Fruit fly (Drosophila melanogaster) whole organism, embryonic: Measurements from ENCODE around the gene CG10301.

Experiments
- Asciz ChIP-seq: fragments of 200-800 bp; sonication (Bioruptor generic); optimal IDR thresholded peaks from 2 replicates; lab custom pipeline; 2017; ENCODE audit warnings: missing biosample characterization, mild to moderate bottlenecking, missing genetic modification characterization, missing genetic modification reagents
- Atf6 ChIP-seq: fragments of 200-800 bp; sonication (Bioruptor generic); IDR thresholded peaks from 2 replicates; pipeline ENCODE4 v1.3.6; 2022; ENCODE audit warnings: missing biosample characterization, missing genetic modification characterization
- B-H1 ChIP-seq: fragments of 200-800 bp; sonication (Bioruptor generic); IDR thresholded peaks from 3 replicates; pipeline ENCODE4 v1.3.6; 2022; ENCODE audit warnings: missing biosample characterization, missing genetic modification characterization
- CG10431 ChIP-seq: fragments of 200-800 bp; sonication (Bioruptor generic); optimal IDR thresholded peaks from 3 replicates; lab custom pipeline; 2018; ENCODE audit warnings: missing biosample characterization, mild to moderate bottlenecking, missing genetic modification characterization
- CG11085 ChIP-seq: fragments of 200-800 bp; sonication (Bioruptor generic); IDR thresholded peaks from 2 replicates; pipeline ENCODE4 v1.3.6; 2022; ENCODE audit warnings: missing biosample characterization, missing genetic modification characterization
- CG11723 ChIP-seq: fragments of 200-800 bp; sonication (Bioruptor generic); optimal IDR thresholded peaks from 2 replicates; lab custom pipeline; 2017; ENCODE audit warnings: missing biosample characterization, mild to moderate bottlenecking, missing genetic modification characterization
- CG12391 ChIP-seq: fragments of 200-800 bp; sonication (Bioruptor generic); optimal IDR thresholded peaks from 3 replicates; lab custom pipeline; 2018; ENCODE audit warnings: missing biosample characterization, mild to moderate bottlenecking, missing genetic modification characterization, moderate library complexity
- CG14667 ChIP-seq: fragments of 200-800 bp; sonication (Bioruptor generic); IDR thresholded peaks from 2 replicates; pipeline ENCODE4 v1.3.6; 2022; ENCODE audit warnings: missing biosample characterization, missing genetic modification characterization
- CG15601 ChIP-seq: fragments of 200-800 bp; sonication (Bioruptor generic); optimal IDR thresholded peaks from 3 replicates; lab custom pipeline; 2019; ENCODE audit warnings: missing biosample characterization, mild to moderate bottlenecking, missing genetic modification characterization, moderate library complexity
- CG1603 ChIP-seq: fragments of 200-800 bp; sonication (Bioruptor generic); optimal IDR thresholded peaks from 2 replicates; lab custom pipeline; 2019; ENCODE audit warnings: missing biosample characterization, mild to moderate bottlenecking, missing genetic modification characterization, moderate library complexity
- CG17186 ChIP-seq: fragments of 200-800 bp; sonication (Bioruptor generic); optimal IDR thresholded peaks from 3 replicates; lab custom pipeline; 2017; ENCODE audit warnings: missing biosample characterization, missing genetic modification reagents, missing genetic modification characterization
- CG18262 ChIP-seq: fragments of 200-800 bp; optimal IDR thresholded peaks from 3 replicates; lab custom pipeline; 2019; ENCODE audit warnings: missing biosample characterization, mild to moderate bottlenecking, missing genetic modification characterization, moderate library complexity
- CG31224 ChIP-seq: fragments of 200-800 bp; sonication (Bioruptor generic); IDR thresholded peaks from 2 replicates; pipeline ENCODE4 v1.3.6; 2022; ENCODE audit warnings: missing biosample characterization, missing genetic modification characterization
- CG3281 ChIP-seq: fragments of 200-800 bp; sonication (Bioruptor generic); optimal IDR thresholded peaks from 3 replicates; lab custom pipeline; 2017; ENCODE audit warnings: missing biosample characterization, mild to moderate bottlenecking, missing genetic modification characterization
- CG34422 ChIP-seq: fragments of 200-800 bp; sonication (Bioruptor generic); IDR thresholded peaks from 3 replicates; pipeline ENCODE4 v1.3.6; 2022; ENCODE audit warnings: missing biosample characterization, missing genetic modification characterization
- CG4617 ChIP-seq: fragments of 200-800 bp; sonication (Bioruptor generic); optimal IDR thresholded peaks from 3 replicates; lab custom pipeline; 2016; ENCODE audit warnings: missing biosample characterization, missing genetic modification characterization, borderline replicate concordance
- CG9609 ChIP-seq: fragments of 200-800 bp; sonication (Bioruptor generic); optimal IDR thresholded peaks from 3 replicates; lab custom pipeline; 2016; ENCODE audit warnings: missing biosample characterization, missing genetic modification characterization
- CoRest ChIP-seq: fragments of 200-800 bp; sonication (Bioruptor generic); optimal IDR thresholded peaks from 3 replicates; lab custom pipeline; 2018; ENCODE audit warnings: missing biosample characterization, mild to moderate bottlenecking, missing genetic modification characterization, moderate library complexity
- D19A ChIP-seq: fragments of 200-800 bp; optimal IDR thresholded peaks from 3 replicates; lab custom pipeline; 2019; ENCODE audit warnings: missing biosample characterization, mild to moderate bottlenecking, missing genetic modification characterization, moderate library complexity
- Dll ChIP-seq: fragments of 200-800 bp; sonication (Bioruptor generic); IDR thresholded peaks from 4 replicates; pipeline ENCODE4 v1.3.6; 2022; ENCODE audit warnings: missing biosample characterization, missing genetic modification characterization; ENCODE audit not compliant: partially characterized antibody
- Dref ChIP-seq: fragments of 200-800 bp; sonication (Bioruptor generic); IDR thresholded peaks from 2 replicates; pipeline ENCODE4 v1.3.6; 2022; ENCODE audit warnings: missing biosample characterization, missing genetic modification characterization
- E2f2 ChIP-seq: fragments of 200-800 bp; sonication (Bioruptor generic); IDR thresholded peaks from 2 replicates; pipeline ENCODE4 v1.3.6; 2022; ENCODE audit warnings: missing biosample characterization, missing genetic modification characterization
- Fer1 ChIP-seq: fragments of 200-800 bp; sonication (Bioruptor generic); optimal IDR thresholded peaks from 2 replicates; lab custom pipeline; 2017; ENCODE audit warnings: missing biosample characterization, mild to moderate bottlenecking, missing genetic modification characterization
- GATAe ChIP-seq: fragments of 200-800 bp; sonication (Bioruptor generic); conservative IDR thresholded peaks from 2 replicates; pipeline ENCODE4 v1.3.6; 2022; ENCODE audit warnings: missing biosample characterization, missing genetic modification characterization
- Hey ChIP-seq: fragments of 200-800 bp; sonication (Bioruptor generic); optimal IDR thresholded peaks from 3 replicates; lab custom pipeline; 2018; ENCODE audit warnings: missing biosample characterization, mild to moderate bottlenecking, missing genetic modification characterization
- Hsf ChIP-seq: fragments of 200-800 bp; sonication (Bioruptor generic); optimal IDR thresholded peaks from 3 replicates; lab custom pipeline; 2016; ENCODE audit warnings: missing biosample characterization, missing genetic modification characterization
- Med ChIP-seq: fragments of 200-800 bp; sonication (Bioruptor generic); peaks from one replicate; lab custom pipeline; 2016; ENCODE audit warnings: missing biosample characterization, missing genetic modification characterization, mild to moderate bottlenecking, inconsistent platforms, moderate library complexity
- Mes4 ChIP-seq: fragments of 200-800 bp; sonication (Bioruptor generic); optimal IDR thresholded peaks from 2 replicates; lab custom pipeline; 2016; ENCODE audit warnings: missing biosample characterization, missing genetic modification characterization
- Sox100B ChIP-seq: fragments of 200-800 bp; sonication (Bioruptor generic); optimal IDR thresholded peaks from 3 replicates; lab custom pipeline; 2018; ENCODE audit warnings: missing biosample characterization, mild to moderate bottlenecking, missing genetic modification characterization
- Taf1 ChIP-seq: fragments of 200-800 bp; sonication (Bioruptor generic); IDR thresholded peaks from 2 replicates; pipeline ENCODE4 v1.3.6; 2022; ENCODE audit warnings: missing biosample characterization, missing genetic modification characterization
- Tbp ChIP-seq: fragments of >200 bp; optimal IDR thresholded peaks from 2 replicates; lab custom pipeline; 2018; ENCODE audit warnings: missing biosample characterization, missing genetic modification characterization
- Xbp1 ChIP-seq: fragments of 200-800 bp; sonication (Bioruptor generic); optimal IDR thresholded peaks from 3 replicates; lab custom pipeline; 2016; ENCODE audit warnings: missing biosample characterization, mild to moderate bottlenecking, missing genetic modification characterization
- YL-1 ChIP-seq: fragments of 200-800 bp; sonication (Bioruptor generic); optimal IDR thresholded peaks from 3 replicates; lab custom pipeline; 2017; ENCODE audit warnings: missing biosample characterization, mild to moderate bottlenecking, missing genetic modification characterization
- ac ChIP-seq: fragments of 200-800 bp; sonication (Bioruptor generic); optimal IDR thresholded peaks from 3 replicates; lab custom pipeline; 2017; ENCODE audit warnings: missing biosample characterization, mild to moderate bottlenecking, missing genetic modification characterization
- amos ChIP-seq: fragments of 200-800 bp; sonication (Bioruptor generic); IDR thresholded peaks from 2 replicates; pipeline ENCODE4 v1.3.6; 2022; ENCODE audit warnings: missing biosample characterization, missing genetic modification characterization; ENCODE audit not compliant: partially characterized antibody
- bigmax ChIP-seq: fragments of 200-800 bp; sonication (Bioruptor generic); optimal IDR thresholded peaks from 2 replicates; lab custom pipeline; 2018; ENCODE audit warnings: missing biosample characterization, mild to moderate bottlenecking, missing genetic modification characterization
- bsh ChIP-seq, 2 experiments: fragments of 200-800 bp; sonication (Bioruptor generic); optimal IDR thresholded peaks; 2 replicates each; lab custom pipeline; 2017 to 2018; ENCODE audit warnings: mild to moderate bottlenecking in 2 of 2, missing biosample characterization in 2 of 2, missing genetic modification characterization in 2 of 2, moderate library complexity in 1 of 2
- cas ChIP-seq: fragments of 200-800 bp; sonication (Bioruptor generic); IDR thresholded peaks from 2 replicates; pipeline ENCODE4 v1.3.6; 2022; ENCODE audit warnings: missing biosample characterization, missing genetic modification characterization
- da ChIP-seq: fragments of 200-800 bp; sonication (Bioruptor generic); optimal IDR thresholded peaks from 2 replicates; lab custom pipeline; 2016; ENCODE audit warnings: missing biosample characterization, missing genetic modification characterization
- emc ChIP-seq: fragments of 200-800 bp; sonication (Bioruptor generic); optimal IDR thresholded peaks from 2 replicates; lab custom pipeline; 2016; ENCODE audit warnings: missing biosample characterization, missing genetic modification characterization
- fru ChIP-seq: fragments of >200 bp; optimal IDR thresholded peaks from 2 replicates; lab custom pipeline; 2017
- luna ChIP-seq: fragments of 200-800 bp; sonication (Bioruptor generic); optimal IDR thresholded peaks from 2 replicates; lab custom pipeline; 2016; ENCODE audit warnings: missing biosample characterization, missing genetic modification characterization
- nom ChIP-seq: fragments of 200-800 bp; sonication (Bioruptor generic); optimal IDR thresholded peaks from 2 replicates; lab custom pipeline; 2017; ENCODE audit warnings: missing biosample characterization, missing genetic modification characterization, mild to moderate bottlenecking, moderate library complexity, missing genetic modification reagents
- onecut ChIP-seq: fragments of 200-800 bp; sonication (Bioruptor generic); IDR thresholded peaks from 2 replicates; pipeline ENCODE4 v1.3.6; 2022; ENCODE audit warnings: missing biosample characterization, missing genetic modification characterization
- peb ChIP-seq: fragments of 200-800 bp; sonication (Bioruptor generic); IDR thresholded peaks from 2 replicates; pipeline ENCODE4 v1.3.6; 2022; ENCODE audit warnings: missing biosample characterization, missing genetic modification characterization
- pho ChIP-seq: fragments of 200-800 bp; sonication (Bioruptor generic); optimal IDR thresholded peaks from 2 replicates; lab custom pipeline; 2016; ENCODE audit warnings: missing biosample characterization, missing genetic modification characterization
- pita ChIP-seq: fragments of 200-800 bp; sonication (Bioruptor generic); optimal IDR thresholded peaks from 2 replicates; lab custom pipeline; 2017; ENCODE audit warnings: missing biosample characterization, mild to moderate bottlenecking, missing genetic modification characterization
- run ChIP-seq: fragments of 200-800 bp; sonication (Bioruptor generic); optimal IDR thresholded peaks from 3 replicates; lab custom pipeline; 2018; ENCODE audit warnings: missing biosample characterization, mild to moderate bottlenecking, missing genetic modification characterization
- stwl ChIP-seq: fragments of 200-800 bp; sonication (Bioruptor generic); optimal IDR thresholded peaks from 3 replicates; lab custom pipeline; 2018; ENCODE audit warnings: missing biosample characterization, mild to moderate bottlenecking, missing genetic modification characterization, moderate library complexity
- usp ChIP-seq: fragments of >200 bp; optimal IDR thresholded peaks from 2 replicates; lab custom pipeline; 2017; ENCODE audit warnings: missing biosample characterization, missing genetic modification characterization
- wor ChIP-seq: fragments of 200-800 bp; sonication (Bioruptor generic); IDR thresholded peaks from 2 replicates; pipeline ENCODE4 v1.3.6; 2022; ENCODE audit warnings: missing biosample characterization, missing genetic modification characterization
- zfh1 ChIP-seq: fragments of 200-800 bp; sonication (Bioruptor generic); IDR thresholded peaks from 3 replicates; pipeline ENCODE4 v1.3.6; 2022; ENCODE audit warnings: missing biosample characterization, missing genetic modification characterization

The CG10301 gene

dm6 chr3R:23726740-23727139, 16.8 kb downstream of the CG10301 start (continued):
- TF ChIP-seq CG9609 (GFP tag; lab: Kevin White, UChicago) = peak; percentile 43
- TF ChIP-seq Dll (GFP tag; lab: Robert Waterston, UW) = no peak
- TF ChIP-seq Sox100B (GFP tag; lab: Kevin White, UChicago) = peak; percentile 62
- peak; percentile 16 for TF ChIP-seq CG4617 (GFP tag; lab: Kevin White, UChicago)
- TF ChIP-seq usp (GFP tag; lab: Kevin White, UChicago) = no peak
- peak; percentile 1 for TF ChIP-seq luna
- TF ChIP-seq CG1603 = peak; percentile 51
- peak; percentile 91 for TF ChIP-seq Atf6 (GFP tag; lab: Robert Waterston, UW)
- peak; percentile 56; the same call in 1 of the 2 replicates for TF ChIP-seq E2f2 (GFP tag; lab: Robert Waterston, UW)
- TF ChIP-seq CoRest (tag; lab: Kevin White, UChicago) = peak; percentile 81
- peak; percentile 83 for TF ChIP-seq CG12391 (tag; lab: Kevin White, UChicago)
- peak; percentile 74 for TF ChIP-seq GATAe
- TF ChIP-seq Hey (tag; lab: Kevin White, UChicago) = no peak
- no peak for TF ChIP-seq CG15601 (tag; lab: Kevin White, UChicago)
- TF ChIP-seq Med (GFP tag; lab: Kevin White, UChicago) = peak; percentile 95
- TF ChIP-seq CG14667 (GFP tag; lab: Robert Waterston, UW) = peak; percentile 55; the same call in 1 of the 2 replicates
- TF ChIP-seq CG31224 (GFP tag; lab: Robert Waterston, UW) = peak; percentile 78
- TF ChIP-seq CG10431 = no peak
- no peak for TF ChIP-seq ac
- no peak for TF ChIP-seq bigmax
- no peak for TF ChIP-seq amos (GFP tag; lab: Robert Waterston, UW)
- TF ChIP-seq Tbp (GFP tag; lab: Kevin White, UChicago) = no peak
- peak; percentile 93 for TF ChIP-seq CG3281 (GFP tag; lab: Kevin White, UChicago)
- TF ChIP-seq CG34422 = no peak; the same call in 2 of the 3 replicates
- no peak for TF ChIP-seq pita (GFP tag; lab: Kevin White, UChicago)
- TF ChIP-seq CG17186 (GFP tag; lab: Kevin White, UChicago) = no peak
- TF ChIP-seq nom (GFP tag; lab: Kevin White, UChicago) = no peak
- peak; percentile 77 for TF ChIP-seq cas (GFP tag; lab: Robert Waterston, UW)
- TF ChIP-seq stwl (tag; lab: Kevin White, UChicago) = no peak
- no peak for TF ChIP-seq emc (GFP tag; lab: Kevin White, UChicago)
- TF ChIP-seq YL-1 = no peak
- peak; percentile 71 for TF ChIP-seq Xbp1 (GFP tag; lab: Kevin White, UChicago)
- peak; percentile 90 for TF ChIP-seq Fer1 (GFP tag; lab: Kevin White, UChicago)
- TF ChIP-seq onecut (GFP tag; lab: Robert Waterston, UW) = no peak
- peak; percentile 36 for TF ChIP-seq CG11723
- no peak for TF ChIP-seq peb (GFP tag; lab: Robert Waterston, UW)
- TF ChIP-seq Mes4 = peak; percentile 16
- TF ChIP-seq zfh1 (GFP tag; lab: Robert Waterston, UW) = peak; percentile 73; the same call in 1 of the 3 replicates
- peak; percentile 72 for TF ChIP-seq Asciz (GFP tag; lab: Kevin White, UChicago)
- TF ChIP-seq bsh (GFP tag; optimal IDR thresholded peaks at IDR 0.05; lab: Kevin White, UChicago) = peak; percentile 15 to 69
- TF ChIP-seq wor = 0 out of 2 replicates have a peak, but pooled peaks have one; percentile 34
- TF ChIP-seq Hsf (GFP tag; lab: Kevin White, UChicago) = peak; percentile 74
- TF ChIP-seq Dref (GFP tag; lab: Robert Waterston, UW) = no peak
- TF ChIP-seq CG18262 (tag; lab: Kevin White, UChicago) = peak; percentile 65
- peak; percentile 67 for TF ChIP-seq B-H1 (GFP tag; lab: Robert Waterston, UW)
- TF ChIP-seq run (tag; lab: Kevin White, UChicago) = peak; percentile 60
- peak; percentile 78 for TF ChIP-seq pho (GFP tag; lab: Kevin White, UChicago)
- TF ChIP-seq fru (lab: Kevin White, UChicago) = no peak
- TF ChIP-seq D19A (tag; lab: Kevin White, UChicago) = peak; percentile 29
- no peak for TF ChIP-seq da (GFP tag; lab: Kevin White, UChicago)
- TF ChIP-seq CG11085 = peak; percentile 62; the same call in 1 of the 2 replicates
- TF ChIP-seq Taf1 (GFP tag; lab: Robert Waterston, UW) = peak; percentile 70; the same call in 1 of the 2 replicates
